Worm (Caenorhabditis elegans): ENCODE results near the gene K05G3.2.

DNA sequence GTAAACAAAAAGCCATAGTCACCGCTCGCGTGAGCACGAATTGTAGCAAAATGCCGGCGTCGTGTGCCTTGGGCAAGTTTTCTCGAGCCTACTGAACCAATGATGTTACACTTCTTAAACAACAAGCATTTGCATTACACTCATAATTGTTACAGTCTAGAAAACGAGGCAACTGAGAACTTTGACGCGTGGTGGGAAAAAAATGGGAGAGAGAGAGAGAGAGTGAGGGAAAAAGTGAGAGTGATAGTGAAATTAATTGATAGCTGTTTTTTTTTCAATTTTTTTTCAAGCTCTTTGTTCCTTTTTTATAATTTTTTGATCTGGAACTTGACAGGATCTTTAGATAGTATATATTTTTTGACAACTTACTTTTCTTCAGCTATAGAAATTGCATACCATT lies 40.5 kb downstream of the K05G3.2 start:
- no peak for TF ChIP-seq nhr-12 (tag; optimal IDR thresholded peaks at IDR 0.05)
- TF ChIP-seq nhr-11 (tag; optimal IDR thresholded peaks at IDR 0.05): no peak
- no peak for TF ChIP-seq snpc-4 (tag; optimal IDR thresholded peaks at IDR 0.05)
- TF ChIP-seq ceh-28 (tag; optimal IDR thresholded peaks at IDR 0.05): no peak
- no peak for TF ChIP-seq lin-15B (tag; optimal IDR thresholded peaks at IDR 0.05)
